Worm (Caenorhabditis elegans): Measurements from ENCODE around the gene idhb-1.

The idhb-1 gene

ce11 chrX:14134883-14135282 is 39.0 kb downstream of the idhb-1 start (continued):
- no peak for TF ChIP-seq ZK337.2 (GFP tag; IDR thresholded peaks at IDR 0.05)
- TF ChIP-seq daf-19 (GFP tag; conservative IDR thresholded peaks at IDR 0.05) = peak; percentile 74
- TF ChIP-seq lin-38 (GFP tag; IDR thresholded peaks at IDR 0.05) = peak; percentile 60
- TF ChIP-seq nhr-77 (tag; optimal IDR thresholded peaks at IDR 0.05) = no peak
- TF ChIP-seq duxl-1 (tag; optimal IDR thresholded peaks at IDR 0.05; ENCODE audit: poor library complexity) = peak; percentile 39
- TF ChIP-seq ceh-28 (tag; optimal IDR thresholded peaks at IDR 0.05) = no peak
- TF ChIP-seq dmd-8 (GFP tag; IDR thresholded peaks at IDR 0.05) = peak; percentile 65; the same call in 1 of the 2 replicates
- TF ChIP-seq F26F4.8 (GFP tag; conservative IDR thresholded peaks at IDR 0.05) = no peak
- TF ChIP-seq zip-2 (tag; optimal IDR thresholded peaks at IDR 0.05) = no peak
- TF ChIP-seq T26A8.4 (GFP tag; IDR thresholded peaks at IDR 0.05) = peak; percentile 47; the same call in 1 of the 2 replicates
- TF ChIP-seq mdt-29 (GFP tag; IDR thresholded peaks at IDR 0.05) = 0 out of 2 replicates have a peak, but pooled peaks have one; percentile 46
- no peak for TF ChIP-seq madf-5 (GFP tag; IDR thresholded peaks at IDR 0.05)
- TF ChIP-seq nhr-25 (tag; optimal IDR thresholded peaks at IDR 0.05; ENCODE audit: borderline replicate concordance, insufficient read depth) = no peak
- no peak for TF ChIP-seq ceh-62 (tag; optimal IDR thresholded peaks at IDR 0.05)
- TF ChIP-seq nhr-237 (tag; optimal IDR thresholded peaks at IDR 0.05) = no peak
- no peak for TF ChIP-seq ZK546.5 (tag; optimal IDR thresholded peaks at IDR 0.05)
- no peak for TF ChIP-seq ama-1 (optimal IDR thresholded peaks at IDR 0.05)
- TF ChIP-seq unc-39 (tag; optimal IDR thresholded peaks at IDR 0.05) = no peak
- TF ChIP-seq mdl-1 (tag; optimal IDR thresholded peaks at IDR 0.05) = no peak
- no peak; the same call in 1 of the 2 replicates for TF ChIP-seq ceh-44 (GFP tag; IDR thresholded peaks at IDR 0.05)
- TF ChIP-seq Y48G9A.11 (GFP tag; IDR thresholded peaks at IDR 0.05) = peak; percentile 56; the same call in 1 of the 2 replicates
- peak; percentile 39 for TF ChIP-seq dmd-6 (GFP tag; IDR thresholded peaks at IDR 0.05)
- no peak for TF ChIP-seq attf-4 (tag; optimal IDR thresholded peaks at IDR 0.05)
- TF ChIP-seq ceh-20 (GFP tag; IDR thresholded peaks at IDR 0.05) = 0 out of 2 replicates have a peak, but pooled peaks have one; percentile 27
- 0 out of 2 replicates have a peak, but pooled peaks have one; percentile 10 for TF ChIP-seq D1046.2 (GFP tag; IDR thresholded peaks at IDR 0.05)
- no peak for TF ChIP-seq aly-2 (tag; optimal IDR thresholded peaks at IDR 0.05)
- TF ChIP-seq sdz-12 (GFP tag; optimal IDR thresholded peaks at IDR 0.05) = no peak
- TF ChIP-seq set-16 (GFP tag; IDR thresholded peaks at IDR 0.05) = no peak
- no peak for TF ChIP-seq nhr-111 (GFP tag; optimal IDR thresholded peaks at IDR 0.05)
- no peak for TF ChIP-seq spr-1 (tag; optimal IDR thresholded peaks at IDR 0.05)
- TF ChIP-seq mxl-3 (GFP tag; optimal IDR thresholded peaks at IDR 0.05) = no peak
- TF ChIP-seq unc-130 (GFP tag; optimal IDR thresholded peaks at IDR 0.05) = no peak
- no peak for TF ChIP-seq skn-1 (tag; optimal IDR thresholded peaks at IDR 0.05)
- no peak for TF ChIP-seq unc-62 (GFP tag; optimal IDR thresholded peaks at IDR 0.05 in 1 of 2)
- TF ChIP-seq unc-62 (tag; optimal IDR thresholded peaks at IDR 0.05) = no peak
- no peak for TF ChIP-seq zag-1 (tag; optimal IDR thresholded peaks at IDR 0.05)
- TF ChIP-seq fkh-10 (GFP tag; optimal IDR thresholded peaks at IDR 0.05) = no peak
- TF ChIP-seq zfp-3 (GFP tag; conservative IDR thresholded peaks at IDR 0.05) = no peak
- TF ChIP-seq zip-11 (GFP tag; IDR thresholded peaks at IDR 0.05) = no peak
- TF ChIP-seq ceh-82 (tag; optimal IDR thresholded peaks at IDR 0.05) = no peak
- no peak for TF ChIP-seq dmd-9 (GFP tag; IDR thresholded peaks at IDR 0.05)
- peak; percentile 81 for TF ChIP-seq snpc-1.2 (GFP tag; IDR thresholded peaks at IDR 0.05)
- TF ChIP-seq lin-1 (GFP tag; IDR thresholded peaks at IDR 0.05) = peak; percentile 74; the same call in 1 of the 2 replicates
- TF ChIP-seq lir-3 (tag; optimal IDR thresholded peaks at IDR 0.05) = no peak
- no peak for TF ChIP-seq ctbp-1 (GFP tag; IDR thresholded peaks at IDR 0.05)
- TF ChIP-seq rbr-2 (tag; optimal IDR thresholded peaks at IDR 0.05) = no peak
- TF ChIP-seq egl-27 (tag; optimal IDR thresholded peaks at IDR 0.05) = no peak
- no peak for TF ChIP-seq gei-8 (GFP tag; optimal IDR thresholded peaks at IDR 0.05)
- TF ChIP-seq R02D3.7 (tag; optimal IDR thresholded peaks at IDR 0.05) = no peak
- no peak for TF ChIP-seq nhr-42 (GFP tag; IDR thresholded peaks at IDR 0.05)
- peak; percentile 52; the same call in 1 of the 2 replicates for TF ChIP-seq hmg-1.1 (GFP tag; IDR thresholded peaks at IDR 0.05)
- TF ChIP-seq ceh-32 (tag; optimal IDR thresholded peaks at IDR 0.05; ENCODE audit: poor library complexity) = no peak

All from whole organism, L4 larva.